ENCODE assay signal across 1 fruit fly cellular context in genomic region chr2L:19342767-19343166, dm6.
TF ChIP-seq lines count a peak whose summit lies in the region.

No protein-coding gene starts in this region.

TF ChIP-seq in whole organism, prepupa, 60 proteins besides CTCF, POLR2A, EP300 and RAD21 (continued from another document):
- TF ChIP-seq CG11294 (GFP tag; IDR thresholded peaks at IDR 0.05; lab: Robert Waterston, UW) (no peak), svp (GFP tag; lab: Kevin White, UChicago) (peak; percentile 79), CG10631 (GFP tag; optimal IDR thresholded peaks at IDR 0.05; lab: Kevin White, UChicago) (peak; percentile 30), CG6163 (GFP tag; IDR thresholded peaks at IDR 0.05; lab: Robert Waterston, UW) (no peak), CG6808 (GFP tag; optimal IDR thresholded peaks at IDR 0.05; lab: Kevin White, UChicago) (peak; percentile 30), Ets96B (tag; optimal IDR thresholded peaks at IDR 0.05; lab: Kevin White, UChicago) (peak; percentile 42), CG3032 (tag; optimal IDR thresholded peaks at IDR 0.05; lab: Kevin White, UChicago) (peak; percentile 42), Hr39 (GFP tag; optimal IDR thresholded peaks at IDR 0.05; lab: Kevin White, UChicago) (no peak), esn (GFP tag; optimal IDR thresholded peaks at IDR 0.05; lab: Kevin White, UChicago) (peak; percentile 29), CG1621 (tag; optimal IDR thresholded peaks at IDR 0.05; lab: Kevin White, UChicago) (no peak), salr (GFP tag; optimal IDR thresholded peaks at IDR 0.05; lab: Kevin White, UChicago) (peak in 1 of 2 experiments; percentile 36), cyc (GFP tag; optimal IDR thresholded peaks at IDR 0.05; lab: Kevin White, UChicago) (no peak), lz (GFP tag; optimal IDR thresholded peaks at IDR 0.05; lab: Kevin White, UChicago) (peak; percentile 14), Smox (GFP tag; optimal IDR thresholded peaks at IDR 0.05; lab: Kevin White, UChicago) (peak; percentile 34), vri (GFP tag; optimal IDR thresholded peaks at IDR 0.05; lab: Kevin White, UChicago) (no peak), CG34406 (GFP tag; optimal IDR thresholded peaks at IDR 0.05; lab: Kevin White, UChicago) (peak; percentile 16), CG11902 (GFP tag; optimal IDR thresholded peaks at IDR 0.05; lab: Kevin White, UChicago) (no peak), CG8319 (GFP tag; optimal IDR thresholded peaks at IDR 0.05; lab: Kevin White, UChicago) (peak; percentile 11), Sox15 (GFP tag; optimal IDR thresholded peaks at IDR 0.05; lab: Kevin White, UChicago) (no peak), Sox102F (GFP tag; optimal IDR thresholded peaks at IDR 0.05; lab: Kevin White, UChicago) (peak; percentile 1), dac (GFP tag; optimal IDR thresholded peaks at IDR 0.05; lab: Kevin White, UChicago) (no peak), CG8119 (GFP tag; IDR thresholded peaks at IDR 0.05; lab: Robert Waterston, UW) (0 out of 3 replicates have a peak, but pooled peaks have one; percentile 26), Hr38 (GFP tag; optimal IDR thresholded peaks at IDR 0.05; lab: Kevin White, UChicago) (no peak), spab (GFP tag; optimal IDR thresholded peaks at IDR 0.05; lab: Kevin White, UChicago) (peak; percentile 30), Hr4 (GFP tag; optimal IDR thresholded peaks at IDR 0.05; lab: Kevin White, UChicago) (peak; percentile 47), CG31627 (GFP tag; optimal IDR thresholded peaks at IDR 0.05; lab: Kevin White, UChicago) (no peak), fd59A (GFP tag; optimal IDR thresholded peaks at IDR 0.05; lab: Kevin White, UChicago) (peak; percentile 36), CG10669 (GFP tag; optimal IDR thresholded peaks at IDR 0.05; lab: Kevin White, UChicago) (peak; percentile 45), CG15336 (GFP tag; IDR thresholded peaks at IDR 0.05; lab: Robert Waterston, UW) (no peak), dsx (GFP tag; optimal IDR thresholded peaks at IDR 0.05; lab: Kevin White, UChicago; ENCODE audit: poor library complexity, severe bottlenecking) (peak; percentile 5)
